Fruit fly (Drosophila melanogaster) whole organism, embryonic: ENCODE data around the gene RpL35A.

Source experiments
- Bgb ChIP-seq: fragments of 200-800 bp; sonication (Bioruptor generic); IDR thresholded peaks from 2 replicates; pipeline ENCODE4 v1.3.6; 2022; ENCODE audit warnings: missing biosample characterization, missing genetic modification characterization; ENCODE audit not compliant: partially characterized antibody
- CG1024 ChIP-seq: fragments of 200-800 bp; sonication (Bioruptor generic); IDR thresholded peaks from 2 replicates; pipeline ENCODE4 v1.3.6; 2022; ENCODE audit warnings: missing biosample characterization, missing genetic modification characterization
- CG10321 ChIP-seq: fragments of 200-800 bp; sonication (Bioruptor generic); IDR thresholded peaks from 2 replicates; pipeline ENCODE4 v1.3.6; 2022; ENCODE audit warnings: missing biosample characterization, missing genetic modification characterization
- CG10431 ChIP-seq: fragments of 200-800 bp; sonication (Bioruptor generic); optimal IDR thresholded peaks from 3 replicates; lab custom pipeline; 2018; ENCODE audit warnings: missing biosample characterization, mild to moderate bottlenecking, missing genetic modification characterization
- CG10543 ChIP-seq: fragments of 200-800 bp; sonication (Bioruptor generic); optimal IDR thresholded peaks from 3 replicates; lab custom pipeline; 2017; ENCODE audit warnings: missing biosample characterization, mild to moderate bottlenecking, missing genetic modification characterization, moderate library complexity
- CG13123 ChIP-seq: fragments of 200-800 bp; sonication (Bioruptor generic); optimal IDR thresholded peaks from 2 replicates; lab custom pipeline; 2016; ENCODE audit warnings: missing biosample characterization, missing genetic modification characterization
- CG15011 ChIP-seq: fragments of 200-800 bp; sonication (Bioruptor generic); optimal IDR thresholded peaks from 3 replicates; lab custom pipeline; 2018; ENCODE audit warnings: missing biosample characterization, mild to moderate bottlenecking, missing genetic modification characterization
- CG15073 ChIP-seq: fragments of 200-800 bp; sonication (Bioruptor generic); optimal IDR thresholded peaks from 2 replicates; lab custom pipeline; 2016; ENCODE audit warnings: missing biosample characterization, missing genetic modification characterization
- CG15479 ChIP-seq: fragments of 200-800 bp; sonication (Bioruptor generic); optimal IDR thresholded peaks from 3 replicates; lab custom pipeline; 2019; ENCODE audit warnings: missing biosample characterization, mild to moderate bottlenecking, missing genetic modification characterization, moderate library complexity
- CG15514 ChIP-seq: fragments of 200-800 bp; sonication (Bioruptor generic); optimal IDR thresholded peaks from 3 replicates; lab custom pipeline; 2017; ENCODE audit warnings: missing biosample characterization, missing genetic modification characterization, mild to moderate bottlenecking, moderate library complexity, missing genetic modification reagents
- CG1647 ChIP-seq: fragments of 200-800 bp; sonication (Bioruptor generic); optimal IDR thresholded peaks from 3 replicates; lab custom pipeline; 2016; ENCODE audit warnings: missing biosample characterization, missing genetic modification characterization
- CG16813 ChIP-seq: fragments of 200-800 bp; sonication (Bioruptor generic); IDR thresholded peaks from 3 replicates; pipeline ENCODE4 v1.3.6; 2022; ENCODE audit warnings: missing biosample characterization, missing genetic modification characterization; ENCODE audit not compliant: partially characterized antibody
- CG17912 ChIP-seq: fragments of 200-800 bp; sonication (Bioruptor generic); optimal IDR thresholded peaks from 2 replicates; lab custom pipeline; 2018; ENCODE audit warnings: missing biosample characterization, mild to moderate bottlenecking, missing genetic modification characterization
- CG2129 ChIP-seq: fragments of 200-800 bp; sonication (Bioruptor generic); IDR thresholded peaks from 2 replicates; pipeline ENCODE4 v1.3.6; 2022; ENCODE audit warnings: missing biosample characterization, missing genetic modification characterization; ENCODE audit not compliant: partially characterized antibody
- CG32767 ChIP-seq: fragments of 200-800 bp; sonication (Bioruptor generic); IDR thresholded peaks from 2 replicates; pipeline ENCODE4 v1.3.6; 2022; ENCODE audit warnings: missing biosample characterization, missing genetic modification characterization
- CG33213 ChIP-seq: fragments of 200-800 bp; sonication (Bioruptor generic); optimal IDR thresholded peaks from 3 replicates; lab custom pipeline; 2016; ENCODE audit warnings: missing biosample characterization, missing genetic modification characterization
- CG34422 ChIP-seq: fragments of 200-800 bp; sonication (Bioruptor generic); IDR thresholded peaks from 3 replicates; pipeline ENCODE4 v1.3.6; 2022; ENCODE audit warnings: missing biosample characterization, missing genetic modification characterization
- CG4360 ChIP-seq: fragments of 200-800 bp; sonication (Bioruptor generic); IDR thresholded peaks from 2 replicates; pipeline ENCODE4 v1.3.6; 2022; ENCODE audit warnings: missing biosample characterization, missing genetic modification characterization
- CG6791 ChIP-seq: fragments of 200-800 bp; sonication (Bioruptor generic); IDR thresholded peaks from 3 replicates; pipeline ENCODE4 v1.3.6; 2022; ENCODE audit warnings: missing biosample characterization, missing genetic modification characterization; ENCODE audit not compliant: partially characterized antibody
- CG6813 ChIP-seq: fragments of 200-800 bp; sonication (Bioruptor generic); optimal IDR thresholded peaks from 2 replicates; lab custom pipeline; 2017; ENCODE audit warnings: missing biosample characterization, missing genetic modification characterization, mild to moderate bottlenecking, moderate library complexity, missing genetic modification reagents
- CG6854 ChIP-seq: fragments of 200-800 bp; sonication (Bioruptor generic); optimal IDR thresholded peaks from 3 replicates; lab custom pipeline; 2017; ENCODE audit warnings: missing biosample characterization, mild to moderate bottlenecking, missing genetic modification characterization
- CG7928 ChIP-seq: fragments of 200-800 bp; sonication (Bioruptor generic); optimal IDR thresholded peaks from 2 replicates; lab custom pipeline; 2017; ENCODE audit warnings: missing biosample characterization, mild to moderate bottlenecking, missing genetic modification characterization
- CTCF ChIP-seq: fragments of 200-800 bp; sonication (Bioruptor generic); optimal IDR thresholded peaks from 2 replicates; lab custom pipeline; 2017; ENCODE audit warnings: missing biosample characterization, mild to moderate bottlenecking, missing genetic modification characterization, moderate library complexity
- CrebB ChIP-seq: fragments of 200-800 bp; sonication (Bioruptor generic); optimal IDR thresholded peaks from 3 replicates; lab custom pipeline; 2018; ENCODE audit warnings: missing biosample characterization, mild to moderate bottlenecking, missing genetic modification characterization
- Dfd ChIP-seq, 2 experiments: fragments of >200 bp; optimal IDR thresholded peaks; 2 replicates each; lab custom pipeline; 2017; ENCODE audit warnings: missing biosample characterization in 2 of 2, missing genetic modification characterization in 2 of 2
- Dip3 ChIP-seq: fragments of 200-800 bp; sonication (Bioruptor generic); optimal IDR thresholded peaks from 3 replicates; lab custom pipeline; 2016; ENCODE audit warnings: missing biosample characterization, missing genetic modification characterization
- H15 ChIP-seq: fragments of 200-800 bp; sonication (Bioruptor generic); IDR thresholded peaks from 3 replicates; pipeline ENCODE4 v1.3.6; 2022; ENCODE audit warnings: missing biosample characterization, missing genetic modification characterization
- HLH54F ChIP-seq: fragments of 200-800 bp; sonication (Bioruptor generic); optimal IDR thresholded peaks from 3 replicates; lab custom pipeline; 2016; ENCODE audit warnings: missing biosample characterization, missing genetic modification characterization
- Lim3 ChIP-seq: fragments of 200-800 bp; sonication (Bioruptor generic); IDR thresholded peaks from 2 replicates; pipeline ENCODE4 v1.3.6; 2022; ENCODE audit warnings: missing biosample characterization, missing genetic modification characterization
- Mad ChIP-seq: fragments of 200-800 bp; sonication (Bioruptor generic); optimal IDR thresholded peaks from 2 replicates; lab custom pipeline; 2016; ENCODE audit warnings: missing biosample characterization, missing genetic modification characterization
- Poxn ChIP-seq: fragments of 200-800 bp; sonication (Bioruptor generic); IDR thresholded peaks from 2 replicates; pipeline ENCODE4 v1.3.6; 2022; ENCODE audit warnings: missing biosample characterization, missing genetic modification characterization
- Taf1 ChIP-seq: fragments of 200-800 bp; sonication (Bioruptor generic); IDR thresholded peaks from 2 replicates; pipeline ENCODE4 v1.3.6; 2022; ENCODE audit warnings: missing biosample characterization, missing genetic modification characterization
- bab2 ChIP-seq: fragments of 200-800 bp; sonication (Bioruptor generic); optimal IDR thresholded peaks from 2 replicates; lab custom pipeline; 2016; ENCODE audit warnings: missing biosample characterization, missing genetic modification characterization
- bbx ChIP-seq: fragments of 200-800 bp; sonication (Bioruptor generic); IDR thresholded peaks from 2 replicates; pipeline ENCODE4 v1.3.6; 2022; ENCODE audit warnings: missing biosample characterization, missing genetic modification characterization; ENCODE audit not compliant: partially characterized antibody
- cas ChIP-seq: fragments of 200-800 bp; sonication (Bioruptor generic); IDR thresholded peaks from 2 replicates; pipeline ENCODE4 v1.3.6; 2022; ENCODE audit warnings: missing biosample characterization, missing genetic modification characterization
- croc ChIP-seq: fragments of 200-800 bp; sonication (Bioruptor generic); conservative IDR thresholded peaks from 3 replicates; pipeline ENCODE4 v1.3.6; 2022; ENCODE audit warnings: missing biosample characterization, missing genetic modification characterization
- danr ChIP-seq: fragments of 200-800 bp; sonication (Bioruptor generic); IDR thresholded peaks from 2 replicates; pipeline ENCODE4 v1.3.6; 2022; ENCODE audit warnings: missing biosample characterization, missing genetic modification characterization
- fd3F ChIP-seq: fragments of 200-800 bp; sonication (Bioruptor generic); optimal IDR thresholded peaks from 2 replicates; lab custom pipeline; 2018; ENCODE audit warnings: missing biosample characterization, mild to moderate bottlenecking, missing genetic modification characterization, moderate library complexity
- grau ChIP-seq: fragments of 200-800 bp; optimal IDR thresholded peaks from 3 replicates; lab custom pipeline; 2019; ENCODE audit warnings: missing biosample characterization, mild to moderate bottlenecking, missing genetic modification characterization, moderate library complexity
- gt ChIP-seq: fragments of 200-800 bp; sonication (Bioruptor generic); IDR thresholded peaks from 2 replicates; pipeline ENCODE4 v1.3.6; 2022; ENCODE audit warnings: missing biosample characterization, missing genetic modification characterization
- hth ChIP-seq: fragments of >200 bp; optimal IDR thresholded peaks from 2 replicates; lab custom pipeline; 2017; ENCODE audit warnings: inconsistent platforms
- lab ChIP-seq: fragments of 200-800 bp; sonication (Bioruptor generic); optimal IDR thresholded peaks from 3 replicates; lab custom pipeline; 2017; ENCODE audit warnings: missing biosample characterization, missing genetic modification characterization, mild to moderate bottlenecking, moderate library complexity, missing genetic modification reagents
- lmd ChIP-seq: fragments of 200-800 bp; sonication (Bioruptor generic); IDR thresholded peaks from 2 replicates; pipeline ENCODE4 v1.3.6; 2022; ENCODE audit warnings: missing biosample characterization, missing genetic modification characterization
- nom ChIP-seq: fragments of 200-800 bp; sonication (Bioruptor generic); optimal IDR thresholded peaks from 2 replicates; lab custom pipeline; 2017; ENCODE audit warnings: missing biosample characterization, missing genetic modification characterization, mild to moderate bottlenecking, moderate library complexity, missing genetic modification reagents
- psq ChIP-seq: fragments of 200-800 bp; sonication (Bioruptor generic); optimal IDR thresholded peaks from 2 replicates; lab custom pipeline; 2017; ENCODE audit warnings: missing biosample characterization, missing genetic modification characterization
- repo ChIP-seq: fragments of 200-800 bp; sonication (Bioruptor generic); optimal IDR thresholded peaks from 2 replicates; lab custom pipeline; 2016; ENCODE audit warnings: missing biosample characterization, missing genetic modification characterization
- slou ChIP-seq: fragments of 200-800 bp; sonication (Bioruptor generic); optimal IDR thresholded peaks from 3 replicates; lab custom pipeline; 2016; ENCODE audit warnings: missing biosample characterization, missing genetic modification characterization
- tgo ChIP-seq: fragments of 200-800 bp; sonication (Bioruptor generic); IDR thresholded peaks from 3 replicates; pipeline ENCODE4 v1.3.6; 2022; ENCODE audit warnings: missing biosample characterization, missing genetic modification characterization
- trem ChIP-seq: fragments of 200-800 bp; optimal IDR thresholded peaks from 3 replicates; lab custom pipeline; 2019; ENCODE audit warnings: missing biosample characterization, mild to moderate bottlenecking, missing genetic modification characterization, moderate library complexity
- wek ChIP-seq: fragments of 200-800 bp; sonication (Bioruptor generic); optimal IDR thresholded peaks from 3 replicates; lab custom pipeline; 2018; ENCODE audit warnings: missing biosample characterization, mild to moderate bottlenecking, missing genetic modification characterization, moderate library complexity
- zf30C ChIP-seq: fragments of 200-800 bp; sonication (Bioruptor generic); optimal IDR thresholded peaks from 3 replicates; lab custom pipeline; 2018; ENCODE audit warnings: missing biosample characterization, mild to moderate bottlenecking, missing genetic modification characterization

The RpL35A gene

dm6 chr3R:5463199-5463949 is 3.5 kb downstream of the RpL35A start (continued):
- TF ChIP-seq Mad (GFP tag; lab: Kevin White, UChicago) (no peak), CG15073 (GFP tag; lab: Kevin White, UChicago) (no peak), Bgb (GFP tag; lab: Robert Waterston, UW) (no peak; the same call in 1 of the 2 replicates), psq (GFP tag; lab: Kevin White, UChicago) (no peak), danr (GFP tag; lab: Robert Waterston, UW) (no peak), CG1647 (GFP tag; lab: Kevin White, UChicago) (no peak), CG10321 (GFP tag; lab: Robert Waterston, UW) (no peak), tgo (no peak), CG15011 (GFP tag; lab: Kevin White, UChicago) (no peak), CG17912 (GFP tag; lab: Kevin White, UChicago) (no peak), CG33213 (GFP tag; lab: Kevin White, UChicago) (peak; percentile 29), bbx (peak; percentile 22; the same call in 1 of the 2 replicates), cas (GFP tag; lab: Robert Waterston, UW) (no peak), slou (GFP tag; lab: Kevin White, UChicago) (no peak), CrebB (tag; lab: Kevin White, UChicago) (peak; percentile 1), Lim3 (GFP tag; lab: Robert Waterston, UW) (no peak), zf30C (GFP tag; lab: Kevin White, UChicago) (no peak), CG7928 (GFP tag; lab: Kevin White, UChicago) (no peak), CG32767 (GFP tag; lab: Robert Waterston, UW) (no peak), fd3F (GFP tag; lab: Kevin White, UChicago) (no peak), CG6813 (GFP tag; lab: Kevin White, UChicago) (no peak), CG6791 (GFP tag; lab: Robert Waterston, UW) (peak; percentile 66; the same call in 2 of the 3 replicates), HLH54F (GFP tag; lab: Kevin White, UChicago) (no peak), nom (GFP tag; lab: Kevin White, UChicago) (peak; percentile 50), trem (tag; lab: Kevin White, UChicago) (peak; percentile 60), CG2129 (GFP tag; lab: Robert Waterston, UW) (no peak), CTCF (GFP tag; lab: Kevin White, UChicago) (no peak), CG10431 (GFP tag; lab: Kevin White, UChicago) (peak; percentile 5), CG16813 (GFP tag; lab: Robert Waterston, UW) (0 out of 3 replicates have a peak, but pooled peaks have one; percentile 6), lmd (GFP tag; lab: Robert Waterston, UW) (no peak), lab (GFP tag; lab: Kevin White, UChicago) (no peak), repo (GFP tag; lab: Kevin White, UChicago) (no peak), CG10543 (GFP tag; lab: Kevin White, UChicago) (no peak), CG15514 (GFP tag; lab: Kevin White, UChicago) (peak; percentile 63), grau (no peak), Poxn (no peak), croc (GFP tag; lab: Robert Waterston, UW) (no peak), CG6854 (GFP tag; lab: Kevin White, UChicago) (no peak), wek (GFP tag; lab: Kevin White, UChicago) (no peak), CG15479 (GFP tag; lab: Kevin White, UChicago) (no peak), CG34422 (peak; percentile 82; the same call in 1 of the 3 replicates), hth (lab: Kevin White, UChicago) (no peak), bab2 (no peak), Dfd (GFP tag; optimal IDR thresholded peaks at IDR 0.05; lab: Kevin White, UChicago) (no peak), H15 (GFP tag; lab: Robert Waterston, UW) (no peak), Dip3 (GFP tag; lab: Kevin White, UChicago) (no peak), CG4360 (GFP tag; lab: Robert Waterston, UW) (no peak), CG13123 (GFP tag; lab: Kevin White, UChicago) (no peak), gt (no peak), CG1024 (no peak), Taf1 (GFP tag; lab: Robert Waterston, UW) (no peak)
